Fruit fly (Drosophila melanogaster) Kc167 (cell line): Measurements from ENCODE around the gene Pex1.

ENCODE experiments used
- Myc ChIP-seq: fragments of >200 bp; optimal IDR thresholded peaks from 2 replicates; lab custom pipeline; 2017; ENCODE audit warnings: missing external identifiers
- Sin3A ChIP-seq: fragments of >200 bp; optimal IDR thresholded peaks from 2 replicates; lab custom pipeline; 2018; ENCODE audit warnings: missing external identifiers
- h ChIP-seq: fragments of >200 bp; optimal IDR thresholded peaks from 3 replicates; lab custom pipeline; 2018; ENCODE audit warnings: missing external identifiers
- insv ChIP-seq: fragments of >200 bp; optimal IDR thresholded peaks from 3 replicates; lab custom pipeline; 2018; ENCODE audit warnings: missing external identifiers
- ttk ChIP-seq: sonication (Bioruptor generic); optimal IDR thresholded peaks from 2 replicates; lab custom pipeline; 2017; ENCODE audit warnings: missing external identifiers

DNA sequence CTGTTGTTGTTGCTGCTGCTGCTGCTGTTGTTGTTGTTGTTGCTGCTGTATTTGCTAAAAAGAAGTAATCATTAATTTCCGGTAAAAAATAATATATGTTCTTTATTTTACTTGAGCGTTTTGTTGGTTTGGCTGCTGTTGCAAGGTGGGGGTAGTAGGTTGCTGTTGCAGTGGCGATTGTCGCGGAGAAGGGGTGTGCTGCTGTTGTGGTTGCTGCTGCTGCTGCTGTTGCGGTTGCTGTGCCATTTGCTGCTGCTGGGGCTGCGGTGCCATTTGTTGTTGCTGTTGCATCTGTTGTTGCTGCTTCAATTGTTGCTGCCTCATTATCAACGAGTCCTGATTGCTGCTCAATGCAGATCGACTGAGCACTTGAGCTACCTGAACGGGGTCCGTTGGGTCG lies 46.0 kb upstream of the Pex1 start:
- TF ChIP-seq h (lab: Kevin White, UChicago) (no peak), Myc (lab: Kevin White, UChicago) (no peak), ttk (lab: Kevin White, UChicago) (no peak), insv (lab: Kevin White, UChicago) (no peak), Sin3A (lab: Kevin White, UChicago) (no peak)
